Worm (Caenorhabditis elegans) whole organism, L1 larva: Measurements from ENCODE around the gene ugt-38.

Experiments
- ceh-82 ChIP-seq, 3 experiments: fragments of 150-350 bp in 1 of 3; sonication (generic microtip) in 2 of 3; optimal IDR thresholded peaks; 2 replicates each; lab custom pipeline; 2014 to 2017; ENCODE audit warnings: missing biosample characterization in 3 of 3, missing genetic modification characterization in 3 of 3
- efl-1 ChIP-seq, 4 experiments: fragments of 150-350 bp; optimal IDR thresholded peaks in 3 of 4; peaks in 1 of 4; 1 replicate in 1 of 4; 2 replicates in 3 of 4; lab custom pipeline; 2014; ENCODE audit warnings: missing biosample characterization in 2 of 4, missing genetic modification characterization in 2 of 4, missing genetic modification reagents in 2 of 4
- elt-3 ChIP-seq, 6 experiments: fragments of 150-350 bp in 1 of 6; sonication (generic microtip); optimal IDR thresholded peaks; 2 replicates each; lab custom pipeline; 2017 to 2018; ENCODE audit warnings: missing biosample characterization in 6 of 6, missing genetic modification characterization in 6 of 6, inconsistent platforms in 1 of 6
- lin-14 ChIP-seq: fragments of 200-800 bp; sonication (Bioruptor generic); optimal IDR thresholded peaks from 2 replicates; lab custom pipeline; 2018; ENCODE audit warnings: mild to moderate bottlenecking, missing genetic modification characterization, moderate library complexity, missing compliant biosample characterization
- lsy-2 ChIP-seq, 2 experiments: fragments of 150-350 bp; optimal IDR thresholded peaks; 2 replicates each; lab custom pipeline; 2014; ENCODE audit warnings: missing biosample characterization in 2 of 2, missing genetic modification characterization in 2 of 2
- nhr-76 ChIP-seq: sonication (generic microtip); optimal IDR thresholded peaks from 2 replicates; lab custom pipeline; 2017; ENCODE audit warnings: missing biosample characterization, missing genetic modification characterization
- nhr-77 ChIP-seq: fragments of 150-350 bp; optimal IDR thresholded peaks from 2 replicates; lab custom pipeline; 2014; ENCODE audit warnings: missing biosample characterization, missing genetic modification characterization
- unc-62 ChIP-seq: fragments of 150-350 bp; optimal IDR thresholded peaks from 2 replicates; lab custom pipeline; 2014; ENCODE audit warnings: missing biosample characterization, missing genetic modification reagents, missing genetic modification characterization
- zag-1 ChIP-seq: fragments of 150-350 bp; optimal IDR thresholded peaks from 2 replicates; lab custom pipeline; 2014; ENCODE audit warnings: missing biosample characterization, missing genetic modification characterization

ce11 chrV:7147370-7147769, at the start of gene ugt-38:
- TF ChIP-seq ceh-82 (tag; optimal IDR thresholded peaks at IDR 0.05; lab: Kevin White, UChicago): no peak
- no peak for TF ChIP-seq efl-1 (optimal IDR thresholded peaks at IDR 0.05; lab: Kevin White, UChicago)
- TF ChIP-seq efl-1 (GFP tag; optimal IDR thresholded peaks at IDR 0.05 in 1 of 2; lab: Kevin White, UChicago): no peak
- no peak for TF ChIP-seq unc-62 (GFP tag; lab: Kevin White, UChicago)
- TF ChIP-seq nhr-76 (tag; lab: Kevin White, UChicago): no peak
- no peak for TF ChIP-seq nhr-77
- no peak for TF ChIP-seq elt-3 (tag; optimal IDR thresholded peaks at IDR 0.05; lab: Kevin White, UChicago)
- TF ChIP-seq zag-1: no peak
- no peak for TF ChIP-seq lin-14
- no peak for TF ChIP-seq lsy-2 (tag; optimal IDR thresholded peaks at IDR 0.05; lab: Kevin White, UChicago)
